Worm (Caenorhabditis elegans) whole organism, L3 larva: Measurements from ENCODE around the gene cra-1.

Experiments used
- ZK546.5 ChIP-seq: sonication (generic microtip); optimal IDR thresholded peaks from 2 replicates; lab custom pipeline; 2017; ENCODE audit warnings: missing biosample characterization, missing genetic modification characterization
- elt-1 ChIP-seq: fragments of 150-350 bp; optimal IDR thresholded peaks from 2 replicates; lab custom pipeline; 2014; ENCODE audit warnings: missing biosample characterization, missing genetic modification characterization
- elt-3 ChIP-seq, 3 experiments: fragments of 150-350 bp in 1 of 3; sonication (generic microtip) in 2 of 3; optimal IDR thresholded peaks; 2 replicates in 2 of 3; 4 replicates in 1 of 3; lab custom pipeline; 2014 to 2017; ENCODE audit warnings: missing biosample characterization in 3 of 3, missing genetic modification characterization in 3 of 3
- fos-1 ChIP-seq: fragments of 150-350 bp; optimal IDR thresholded peaks from 2 replicates; lab custom pipeline; 2014; ENCODE audit warnings: missing biosample characterization, missing genetic modification characterization
- lin-39 ChIP-seq: fragments of 150-350 bp; optimal IDR thresholded peaks from 2 replicates; lab custom pipeline; 2018; ENCODE audit warnings: missing biosample characterization, missing genetic modification reagents, missing genetic modification characterization
- mml-1 ChIP-seq: fragments of 150-350 bp; sonication (generic microtip); optimal IDR thresholded peaks from 3 replicates; lab custom pipeline; 2014; ENCODE audit warnings: missing biosample characterization, missing genetic modification characterization
- nhr-77 ChIP-seq: fragments of 150-350 bp; optimal IDR thresholded peaks from 2 replicates; lab custom pipeline; 2014; ENCODE audit warnings: missing biosample characterization, missing genetic modification characterization
- skn-1 ChIP-seq: fragments of 150-350 bp; optimal IDR thresholded peaks from 2 replicates; lab custom pipeline; 2014; ENCODE audit warnings: missing biosample characterization, missing genetic modification characterization

DNA sequence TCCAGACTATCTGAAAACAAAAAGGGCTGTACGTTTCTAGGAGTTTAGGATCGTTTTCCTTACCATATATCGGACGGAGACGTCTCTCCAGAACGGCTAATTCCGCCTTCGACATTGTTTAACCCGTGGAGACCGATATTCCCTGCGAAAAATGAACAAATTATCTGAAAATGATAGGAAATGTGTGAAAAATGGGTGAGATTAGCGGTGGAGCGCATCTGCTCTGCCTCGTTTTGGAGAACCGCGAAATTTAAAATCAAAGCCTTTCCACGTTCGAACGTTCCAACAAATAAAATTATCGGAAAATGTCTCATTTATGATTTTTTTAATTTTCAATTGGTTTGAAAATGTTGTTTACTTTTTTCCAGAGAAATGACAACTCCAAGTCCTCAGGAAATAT lies at the start of gene cra-1, which contains the start of gene kbp-1:
- no peak for TF ChIP-seq fos-1 (tag; lab: Kevin White, UChicago)
- no peak for TF ChIP-seq elt-1 (tag; lab: Kevin White, UChicago)
- peak; percentile 37 for TF ChIP-seq skn-1 (tag; lab: Kevin White, UChicago)
- no peak for TF ChIP-seq elt-3 (tag; optimal IDR thresholded peaks at IDR 0.05; lab: Kevin White, UChicago)
- TF ChIP-seq lin-39 (tag; lab: Kevin White, UChicago), result peak; percentile 22
- TF ChIP-seq ZK546.5, result no peak
- no peak for TF ChIP-seq mml-1 (tag; lab: Kevin White, UChicago)
- TF ChIP-seq nhr-77, result no peak
